Fruit fly (Drosophila melanogaster): ENCODE data around the gene CG15042.

CG15042 gene

dm6 chrX:18534393-18534792 lies 6.3 kb upstream of the CG15042 start:
- TF ChIP-seq svp (GFP tag) = peak; percentile 50
- TF ChIP-seq CG10631 (GFP tag; optimal IDR thresholded peaks at IDR 0.05) = no peak
- peak; percentile 23 for TF ChIP-seq CG9139 (GFP tag; optimal IDR thresholded peaks at IDR 0.05)
- no peak for TF ChIP-seq fd85E (GFP tag; optimal IDR thresholded peaks at IDR 0.05)
- peak; percentile 34; the same call in 1 of the 2 replicates for TF ChIP-seq CG15336 (GFP tag; IDR thresholded peaks at IDR 0.05)
- TF ChIP-seq CG11294 (GFP tag; IDR thresholded peaks at IDR 0.05) = no peak
- no peak for TF ChIP-seq Smox (GFP tag; optimal IDR thresholded peaks at IDR 0.05)
- peak; percentile 48 for TF ChIP-seq CG11902 (GFP tag; optimal IDR thresholded peaks at IDR 0.05)
- no peak for TF ChIP-seq fkh (GFP tag; optimal IDR thresholded peaks at IDR 0.05)
- peak; percentile 18; the same call in 1 of the 3 replicates for TF ChIP-seq eg (GFP tag; IDR thresholded peaks at IDR 0.05)
- peak; percentile 57 for TF ChIP-seq Eip78C (GFP tag)
- peak; percentile 10 for TF ChIP-seq dsx (GFP tag; optimal IDR thresholded peaks at IDR 0.05; ENCODE audit: poor library complexity, severe bottlenecking)
- no peak for TF ChIP-seq CG6792 (GFP tag; optimal IDR thresholded peaks at IDR 0.05)
- peak; percentile 67 for TF ChIP-seq CG6854 (GFP tag; optimal IDR thresholded peaks at IDR 0.05)
- TF ChIP-seq ss (GFP tag; optimal IDR thresholded peaks at IDR 0.05) = peak in 1 of 2 experiments; percentile 6
- TF ChIP-seq net (GFP tag; optimal IDR thresholded peaks at IDR 0.05) = no peak
- no peak for TF ChIP-seq CG11762 (GFP tag; optimal IDR thresholded peaks at IDR 0.05; ENCODE audit: insufficient read depth)

DNA sequence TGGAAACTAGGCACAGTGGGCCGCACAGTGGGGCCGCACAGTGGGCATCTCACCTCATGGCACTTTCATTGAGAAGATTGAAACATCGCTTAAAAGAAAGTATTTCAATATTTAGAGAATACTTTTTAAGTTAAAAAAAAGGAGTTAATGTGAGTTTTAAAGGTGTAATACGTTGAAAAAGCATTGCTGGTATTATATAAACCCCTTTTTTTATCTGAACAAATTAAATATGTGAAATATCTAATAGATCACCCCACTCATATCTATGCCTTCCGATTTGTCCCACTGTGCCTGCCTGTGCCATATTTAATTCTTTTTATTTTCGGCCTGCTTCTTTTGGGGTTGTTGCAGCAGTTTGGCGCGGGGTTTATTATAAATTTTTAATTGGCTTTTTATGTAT lies 5.2 kb upstream of the CG15042 start:
- no peak for TF ChIP-seq fd59A (GFP tag; optimal IDR thresholded peaks at IDR 0.05)
- TF ChIP-seq CG16779 (tag; optimal IDR thresholded peaks at IDR 0.05) = no peak
- no peak for TF ChIP-seq CG10669 (GFP tag; optimal IDR thresholded peaks at IDR 0.05)
- TF ChIP-seq Hr39 (GFP tag; optimal IDR thresholded peaks at IDR 0.05) = peak; percentile 20
- no peak for TF ChIP-seq CG4318 (GFP tag; optimal IDR thresholded peaks at IDR 0.05)
- TF ChIP-seq topi (GFP tag; optimal IDR thresholded peaks at IDR 0.05) = peak; percentile 39
- peak; percentile 36 for TF ChIP-seq Smox (GFP tag; optimal IDR thresholded peaks at IDR 0.05)
- peak; percentile 13 for TF ChIP-seq OdsH (GFP tag; optimal IDR thresholded peaks at IDR 0.05)
- TF ChIP-seq svp (GFP tag) = peak; percentile 80
- TF ChIP-seq CG11762 (GFP tag; optimal IDR thresholded peaks at IDR 0.05; ENCODE audit: insufficient read depth) = no peak
- TF ChIP-seq Hr4 (GFP tag; optimal IDR thresholded peaks at IDR 0.05) = no peak
- TF ChIP-seq Sox14 (GFP tag; optimal IDR thresholded peaks at IDR 0.05) = peak; percentile 23
- no peak for TF ChIP-seq eg (GFP tag; IDR thresholded peaks at IDR 0.05)
- peak; percentile 16 for TF ChIP-seq Sox102F (GFP tag; optimal IDR thresholded peaks at IDR 0.05)
- TF ChIP-seq CG6792 (GFP tag; optimal IDR thresholded peaks at IDR 0.05) = peak; percentile 10
- peak; percentile 53 for TF ChIP-seq esn (GFP tag; optimal IDR thresholded peaks at IDR 0.05)
- no peak for TF ChIP-seq CG8119 (GFP tag; IDR thresholded peaks at IDR 0.05)
- peak; percentile 13 for TF ChIP-seq CG32006 (GFP tag; optimal IDR thresholded peaks at IDR 0.05)
- peak; percentile 16 for TF ChIP-seq acj6 (GFP tag; optimal IDR thresholded peaks at IDR 0.05)
- TF ChIP-seq pdm3 (GFP tag; optimal IDR thresholded peaks at IDR 0.05) = peak; percentile 18
- TF ChIP-seq Met (GFP tag; optimal IDR thresholded peaks at IDR 0.05) = peak; percentile 5
- no peak for TF ChIP-seq Blimp-1 (GFP tag; optimal IDR thresholded peaks at IDR 0.05)
- TF ChIP-seq vri (GFP tag; optimal IDR thresholded peaks at IDR 0.05) = no peak
- TF ChIP-seq CG6808 (GFP tag; optimal IDR thresholded peaks at IDR 0.05) = peak; percentile 5
- TF ChIP-seq CG8632 (GFP tag; optimal IDR thresholded peaks at IDR 0.05) = peak; percentile 25
- peak; percentile 3 for TF ChIP-seq CG3919 (GFP tag; optimal IDR thresholded peaks at IDR 0.05)
- no peak for TF ChIP-seq dac (GFP tag; optimal IDR thresholded peaks at IDR 0.05)
- TF ChIP-seq CG31627 (GFP tag; optimal IDR thresholded peaks at IDR 0.05) = peak; percentile 19
- peak; percentile 23 for TF ChIP-seq achi (GFP tag; optimal IDR thresholded peaks at IDR 0.05)
- no peak for TF ChIP-seq CG11902 (GFP tag; optimal IDR thresholded peaks at IDR 0.05)
- peak; percentile 39 for TF ChIP-seq lz (GFP tag; optimal IDR thresholded peaks at IDR 0.05)
- peak; percentile 11 for TF ChIP-seq CG34406 (GFP tag; optimal IDR thresholded peaks at IDR 0.05)
- TF ChIP-seq Eip78C (GFP tag) = peak; percentile 84
